Worm (Caenorhabditis elegans): Measurements from ENCODE around the gene tra-4.
A peak's percentile ranks its signal among the peaks of the same experiment; 100 is the strongest.

The tra-4 gene

ce11 chrX:2840287-2840686, 17.1 kb downstream of the tra-4 start, which contains the start of gene Y71H10B.1:
Gene Y71H10B.1, minus strand, starts transcription at chrX:2840292.
- no peak for TF ChIP-seq him-1 (tag; optimal IDR thresholded peaks at IDR 0.05)
- TF ChIP-seq W03F9.2 (tag; optimal IDR thresholded peaks at IDR 0.05) = no peak
- no peak for TF ChIP-seq dao-5 (tag; optimal IDR thresholded peaks at IDR 0.05)

DNA sequence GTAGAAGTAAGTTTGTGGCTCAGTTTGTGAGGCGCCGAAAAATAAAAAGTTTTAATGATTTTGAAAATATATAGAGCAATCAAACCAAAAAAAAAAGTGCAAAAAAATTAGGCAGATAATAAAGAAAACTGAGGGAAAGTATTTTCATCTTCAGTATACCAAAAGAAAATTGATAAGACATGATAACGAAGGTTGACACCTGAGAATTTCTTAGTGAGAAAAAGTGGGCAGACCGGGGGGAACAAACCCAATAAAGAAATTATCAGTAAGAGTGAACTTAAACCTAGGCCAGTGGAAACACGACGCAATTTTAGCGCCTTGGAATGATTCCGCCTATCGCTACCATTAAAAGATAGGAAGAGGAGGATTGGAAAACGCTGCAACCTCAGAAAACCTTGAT, 18.8 kb downstream of the tra-4 start:
- TF ChIP-seq W03F9.2 (tag; optimal IDR thresholded peaks at IDR 0.05) (no peak), dao-5 (tag; optimal IDR thresholded peaks at IDR 0.05) (no peak), him-1 (tag; optimal IDR thresholded peaks at IDR 0.05) (no peak)

ce11 chrX:2837477-2837876, 19.9 kb downstream of the tra-4 start:
- no peak for TF ChIP-seq dao-5 (tag; optimal IDR thresholded peaks at IDR 0.05)
- TF ChIP-seq him-1 (tag; optimal IDR thresholded peaks at IDR 0.05) = no peak
- no peak for TF ChIP-seq W03F9.2 (tag; optimal IDR thresholded peaks at IDR 0.05)

DNA sequence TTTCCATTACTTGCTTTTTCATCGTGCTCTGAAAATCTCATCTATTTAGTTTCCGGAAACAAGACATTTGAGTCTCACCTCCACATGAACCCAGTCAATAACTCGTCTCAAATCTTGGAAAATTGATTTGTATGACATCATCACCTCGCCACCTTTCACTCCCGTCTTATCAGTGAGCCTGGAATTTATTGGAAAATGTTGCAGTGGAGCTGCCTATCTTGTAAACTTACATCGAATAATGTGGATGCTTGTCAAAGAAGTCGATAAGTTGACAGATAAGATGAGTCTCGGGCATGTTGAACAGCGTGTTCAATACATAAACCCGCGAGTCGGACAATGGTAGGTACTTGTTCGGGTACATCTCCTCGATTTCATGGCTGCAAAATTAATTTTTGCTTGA, 20.6 kb downstream of the tra-4 start:
- no peak for TF ChIP-seq W03F9.2 (tag; optimal IDR thresholded peaks at IDR 0.05)
- TF ChIP-seq dao-5 (tag; optimal IDR thresholded peaks at IDR 0.05) = no peak
- no peak for TF ChIP-seq him-1 (tag; optimal IDR thresholded peaks at IDR 0.05)

DNA sequence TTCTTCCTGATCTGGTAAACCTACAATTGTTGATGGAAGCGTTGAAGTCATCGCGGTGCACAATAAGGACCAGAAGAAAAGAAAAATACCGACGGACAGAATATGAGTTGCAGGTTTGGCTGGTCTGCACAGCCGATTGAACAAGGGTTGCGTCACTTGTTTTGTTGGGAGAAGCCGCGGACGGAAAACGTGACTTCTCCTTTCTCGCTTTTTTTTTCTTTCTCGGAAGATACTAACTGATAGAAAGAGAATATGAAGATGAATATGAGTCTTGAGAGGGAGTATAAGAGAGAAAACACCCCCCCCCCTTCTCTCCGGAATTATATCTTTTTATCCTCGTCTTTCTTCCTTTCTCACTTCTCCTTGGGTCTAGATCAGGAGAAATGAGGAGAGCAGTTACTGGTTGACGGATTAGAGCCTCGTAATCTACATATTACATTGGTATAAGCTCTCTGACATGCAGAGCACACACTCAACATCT, 29.7 kb downstream of the tra-4 start, which contains the start of gene ssr-2:
TSS of gene ssr-2 (minus strand) at position 51 of the 481 bp plus-strand sequence.
- no peak for TF ChIP-seq W03F9.2 (tag; optimal IDR thresholded peaks at IDR 0.05)
- TF ChIP-seq him-1 (tag; optimal IDR thresholded peaks at IDR 0.05) = no peak
- TF ChIP-seq dao-5 (tag; optimal IDR thresholded peaks at IDR 0.05) = no peak

- TF ChIP-seq dao-5 (tag; optimal IDR thresholded peaks at IDR 0.05) = no peak
- TF ChIP-seq him-1 (tag; optimal IDR thresholded peaks at IDR 0.05) = no peak
- TF ChIP-seq W03F9.2 (tag; optimal IDR thresholded peaks at IDR 0.05) = no peak
These were observed 31.1 kb downstream of the tra-4 start for ce11 chrX:2826337-2826736.

DNA sequence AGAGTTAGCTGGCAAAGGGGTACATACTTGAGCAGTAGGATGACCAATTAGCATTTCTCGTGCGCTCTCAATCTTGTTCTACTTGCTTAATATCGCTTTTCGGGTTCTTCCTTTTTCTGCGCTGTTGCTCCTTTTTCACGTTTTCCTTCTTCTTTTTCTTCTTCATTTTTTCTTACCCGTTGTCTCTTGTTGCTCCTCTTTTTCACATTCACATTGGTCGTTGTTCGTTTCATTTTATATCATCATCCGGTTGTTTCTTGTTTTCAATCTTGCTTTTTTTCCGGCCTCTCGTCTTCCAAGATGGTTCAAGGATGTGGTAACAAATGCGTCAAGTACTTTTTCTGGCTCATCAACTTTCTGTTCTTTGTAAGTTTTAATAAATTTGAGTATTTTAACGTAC, 37.3 kb downstream of the tra-4 start, which contains the start of gene tsp-6:
TSS of gene tsp-6 (plus strand) at position 301 of the 400 bp plus-strand sequence.
- TF ChIP-seq dao-5 (tag; optimal IDR thresholded peaks at IDR 0.05) (no peak), him-1 (tag; optimal IDR thresholded peaks at IDR 0.05) (no peak), W03F9.2 (tag; optimal IDR thresholded peaks at IDR 0.05) (no peak)

DNA sequence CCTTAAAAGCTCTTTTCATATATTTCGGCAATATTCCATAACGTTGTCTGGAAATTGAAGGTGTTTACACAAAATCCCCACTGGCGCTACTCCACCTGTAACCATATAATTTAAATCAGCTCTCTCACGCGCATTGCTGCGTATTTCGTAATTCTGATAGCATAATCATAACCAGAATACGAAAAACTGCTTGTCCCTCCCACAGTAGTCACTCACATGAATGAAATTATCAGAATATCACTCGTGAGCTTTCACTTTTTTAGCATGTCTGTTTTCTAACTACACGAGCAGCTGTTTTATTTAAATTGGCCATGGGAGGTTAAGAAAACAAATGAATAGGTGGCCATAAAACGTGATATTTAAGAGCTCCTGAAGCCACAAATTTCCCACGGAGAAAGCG, 37.7 kb downstream of the tra-4 start:
- TF ChIP-seq dao-5 (tag; optimal IDR thresholded peaks at IDR 0.05) = no peak
- TF ChIP-seq him-1 (tag; optimal IDR thresholded peaks at IDR 0.05) = no peak
- no peak for TF ChIP-seq W03F9.2 (tag; optimal IDR thresholded peaks at IDR 0.05)

ce11 chrX:2818899-2819298, 38.5 kb downstream of the tra-4 start:
- no peak for TF ChIP-seq dao-5 (tag; optimal IDR thresholded peaks at IDR 0.05)

ce11 chrX:2814097-2814720, 43.2 kb downstream of the tra-4 start, which contains the start of gene C14A11.6:
Gene C14A11.6, minus strand, starts transcription at chrX:2814147.
- TF ChIP-seq him-1 (tag; optimal IDR thresholded peaks at IDR 0.05) (no peak), dao-5 (tag; optimal IDR thresholded peaks at IDR 0.05) (no peak), W03F9.2 (tag; optimal IDR thresholded peaks at IDR 0.05) (no peak)

- TF ChIP-seq dao-5 (tag; optimal IDR thresholded peaks at IDR 0.05) = no peak
- peak; percentile 96 for TF ChIP-seq him-1 (tag; optimal IDR thresholded peaks at IDR 0.05)
- TF ChIP-seq W03F9.2 (tag; optimal IDR thresholded peaks at IDR 0.05) = peak; percentile 74
These were observed 47.8 kb downstream of the tra-4 start, which contains the start of gene C14A11.9 for ce11 chrX:2809611-2810010. Gene C14A11.9, minus strand, starts transcription at chrX:2809637.

DNA sequence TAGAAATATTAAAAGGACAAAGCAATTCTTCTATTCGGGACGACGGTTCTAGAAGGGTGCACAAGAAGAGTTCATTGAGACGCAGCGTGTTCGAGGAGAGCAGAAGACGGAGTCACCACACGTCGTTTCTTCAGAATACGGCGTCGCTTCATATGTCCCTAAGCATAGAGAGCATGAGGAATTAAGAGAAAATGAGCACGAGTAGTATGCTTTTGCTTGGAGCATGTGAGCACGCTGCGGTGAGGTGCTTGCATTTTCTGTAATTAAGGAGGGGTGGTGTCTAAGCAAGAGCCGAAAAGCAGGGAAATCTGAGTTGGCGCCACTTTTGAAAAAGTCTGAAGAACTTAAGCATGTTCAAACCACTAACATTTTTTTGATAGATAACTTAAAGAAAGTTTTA, 50.0 kb downstream of the tra-4 start, which contains the start of gene C14A11.5:
TSS of gene C14A11.5 (minus strand) at position 139 of the 400 bp plus-strand sequence.
- no peak for TF ChIP-seq W03F9.2 (tag; optimal IDR thresholded peaks at IDR 0.05)
- TF ChIP-seq him-1 (tag; optimal IDR thresholded peaks at IDR 0.05) = no peak
- TF ChIP-seq dao-5 (tag; optimal IDR thresholded peaks at IDR 0.05) = no peak
